Worm (Caenorhabditis elegans): ENCODE data around the gene cdf-2.
A peak's percentile ranks its signal among the peaks of the same experiment; 100 is the strongest.

Gene cdf-2

DNA sequence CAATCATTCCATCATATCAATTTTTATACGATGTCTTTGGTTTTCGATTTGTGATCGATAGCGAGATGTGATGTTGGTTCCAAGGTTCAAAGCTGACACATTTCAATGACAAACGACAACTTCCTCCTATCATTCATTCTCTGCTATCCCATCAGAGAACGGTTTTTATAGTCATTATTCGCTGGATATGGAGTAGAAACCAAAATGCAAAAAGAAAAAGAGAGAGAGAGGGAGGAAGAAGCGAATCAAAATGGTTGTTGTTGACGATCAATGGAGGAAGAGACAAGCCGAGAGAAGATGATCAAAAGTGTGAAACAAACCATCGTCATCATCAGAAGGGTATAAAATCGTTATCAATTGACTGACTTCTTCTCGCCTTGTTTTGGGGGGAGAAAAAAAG lies 41.3 kb downstream of the cdf-2 start, which contains the start of gene T24D3.2:
T24D3.2 (plus strand) TSS at position 304 of the 400 bp plus-strand sequence.
- no peak for TF ChIP-seq nhr-11 (tag; optimal IDR thresholded peaks at IDR 0.05)
- TF ChIP-seq nhr-77 (tag; optimal IDR thresholded peaks at IDR 0.05), result no peak
- peak; percentile 18 for TF ChIP-seq R02D3.7 (tag; optimal IDR thresholded peaks at IDR 0.05)
- TF ChIP-seq ceh-28 (tag; optimal IDR thresholded peaks at IDR 0.05), result peak; percentile 61
- TF ChIP-seq nhr-25 (tag; optimal IDR thresholded peaks at IDR 0.05), result peak; percentile 70
- TF ChIP-seq nhr-76 (tag; optimal IDR thresholded peaks at IDR 0.05), result peak; percentile 80
- peak; percentile 80 for TF ChIP-seq nhr-23 (tag; optimal IDR thresholded peaks at IDR 0.05)
- TF ChIP-seq unc-62 (GFP tag; optimal IDR thresholded peaks at IDR 0.05), result peak; percentile 20
- TF ChIP-seq ceh-16 (tag; optimal IDR thresholded peaks at IDR 0.05), result no peak
- TF ChIP-seq hmg-11 (tag; optimal IDR thresholded peaks at IDR 0.05), result no peak
- TF ChIP-seq sea-2 (GFP tag; optimal IDR thresholded peaks at IDR 0.05), result no peak
- no peak for TF ChIP-seq nfya-1 (tag; optimal IDR thresholded peaks at IDR 0.05; ENCODE audit: insufficient read depth)
- no peak for TF ChIP-seq skn-1 (tag; optimal IDR thresholded peaks at IDR 0.05)
- TF ChIP-seq egl-27 (tag; optimal IDR thresholded peaks at IDR 0.05), result peak; percentile 12
- peak; percentile 30 for TF ChIP-seq tbx-2 (tag; optimal IDR thresholded peaks at IDR 0.05)
- no peak for TF ChIP-seq egl-5 (tag; optimal IDR thresholded peaks at IDR 0.05)
- no peak for TF ChIP-seq lsy-12 (tag; optimal IDR thresholded peaks at IDR 0.05)
- TF ChIP-seq elt-3 (tag; optimal IDR thresholded peaks at IDR 0.05), result peak; percentile 42 to 88 (median 53)
- no peak for TF ChIP-seq fos-1 (tag; optimal IDR thresholded peaks at IDR 0.05)
- no peak for TF ChIP-seq pha-4 (tag; optimal IDR thresholded peaks at IDR 0.05)
- TF ChIP-seq nhr-43 (tag; optimal IDR thresholded peaks at IDR 0.05; ENCODE audit: poor library complexity, severe bottlenecking), result peak; percentile 91
- TF ChIP-seq zag-1 (tag; optimal IDR thresholded peaks at IDR 0.05), result no peak
- peak; percentile 13 for TF ChIP-seq mdl-1 (tag; optimal IDR thresholded peaks at IDR 0.05)
- TF ChIP-seq pqm-1 (tag; optimal IDR thresholded peaks at IDR 0.05), result no peak
- TF ChIP-seq nhr-12 (tag; optimal IDR thresholded peaks at IDR 0.05), result no peak

DNA sequence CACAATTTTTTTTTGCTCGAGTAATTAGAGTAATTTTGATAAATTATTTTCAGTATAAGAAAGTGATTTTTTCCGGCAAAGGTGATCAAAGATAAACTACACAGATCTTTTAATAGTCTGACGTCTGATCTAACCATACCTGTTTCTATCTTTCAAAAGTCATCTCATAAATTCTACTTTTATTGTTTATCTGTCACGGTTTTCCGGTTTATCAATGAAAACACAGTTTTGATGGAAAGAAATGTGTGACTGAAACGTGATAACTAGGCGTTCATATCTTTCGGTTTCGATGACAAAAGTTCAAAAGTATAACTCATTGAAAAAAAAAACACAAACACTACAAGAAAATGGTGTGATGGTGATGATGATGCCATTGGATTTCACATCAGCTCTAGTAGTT lies 44.1 kb downstream of the cdf-2 start:
- TF ChIP-seq ztf-11 (tag; optimal IDR thresholded peaks at IDR 0.05), result no peak
- TF ChIP-seq elt-3 (tag; optimal IDR thresholded peaks at IDR 0.05), result no peak
- no peak for TF ChIP-seq sea-2 (GFP tag; optimal IDR thresholded peaks at IDR 0.05)
- no peak for TF ChIP-seq ceh-16 (tag; optimal IDR thresholded peaks at IDR 0.05)
- no peak for TF ChIP-seq daf-12 (tag; optimal IDR thresholded peaks at IDR 0.05)
- TF ChIP-seq fkh-10 (GFP tag; optimal IDR thresholded peaks at IDR 0.05), result no peak
- TF ChIP-seq nhr-77 (tag; optimal IDR thresholded peaks at IDR 0.05), result no peak
- TF ChIP-seq pqm-1 (tag; optimal IDR thresholded peaks at IDR 0.05), result no peak
- no peak for TF ChIP-seq ceh-28 (tag; optimal IDR thresholded peaks at IDR 0.05)
- peak; percentile 17 for TF ChIP-seq unc-62 (GFP tag; optimal IDR thresholded peaks at IDR 0.05)
- no peak for TF ChIP-seq lsy-12 (tag; optimal IDR thresholded peaks at IDR 0.05)
- TF ChIP-seq nhr-25 (tag; optimal IDR thresholded peaks at IDR 0.05), result peak; percentile 19
- TF ChIP-seq ztf-4 (tag; optimal IDR thresholded peaks at IDR 0.05), result no peak
- no peak for TF ChIP-seq mdl-1 (tag; optimal IDR thresholded peaks at IDR 0.05)
- no peak for TF ChIP-seq mml-1 (tag; optimal IDR thresholded peaks at IDR 0.05)
- peak; percentile 68 for TF ChIP-seq nhr-23 (tag; optimal IDR thresholded peaks at IDR 0.05)
- TF ChIP-seq pha-4 (tag; optimal IDR thresholded peaks at IDR 0.05), result no peak
- TF ChIP-seq ceh-9 (tag; optimal IDR thresholded peaks at IDR 0.05), result no peak
- TF ChIP-seq ama-1 (optimal IDR thresholded peaks at IDR 0.05), result no peak
- TF ChIP-seq nhr-28 (tag; optimal IDR thresholded peaks at IDR 0.05), result no peak
- no peak for TF ChIP-seq ZK546.5 (tag; optimal IDR thresholded peaks at IDR 0.05)
- no peak for TF ChIP-seq R02D3.7 (tag; optimal IDR thresholded peaks at IDR 0.05)
- no peak for TF ChIP-seq lin-39 (tag; optimal IDR thresholded peaks at IDR 0.05)
- TF ChIP-seq nhr-43 (tag; optimal IDR thresholded peaks at IDR 0.05; ENCODE audit: poor library complexity, severe bottlenecking), result peak; percentile 34
- no peak for TF ChIP-seq tbx-2 (tag; optimal IDR thresholded peaks at IDR 0.05)

DNA sequence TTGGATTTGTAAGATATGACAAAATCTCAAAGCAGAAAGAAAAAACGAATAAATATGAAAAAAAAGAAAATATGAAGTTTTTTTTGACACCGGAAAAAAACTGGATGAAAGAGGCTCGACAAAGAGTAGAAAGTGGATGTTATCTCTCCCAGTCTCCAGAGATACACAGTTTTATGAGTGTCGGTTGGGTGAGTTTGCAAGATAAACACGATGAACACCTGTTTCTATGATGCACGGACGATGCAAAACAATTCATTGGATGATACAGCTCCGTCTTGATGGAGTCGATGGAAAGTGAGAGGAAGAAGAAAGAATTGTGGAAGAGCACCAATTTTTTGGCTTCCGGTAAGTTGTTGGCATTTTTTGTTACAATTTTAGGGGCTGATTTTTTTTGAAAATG lies 50.9 kb downstream of the cdf-2 start:
- TF ChIP-seq zag-1 (tag; optimal IDR thresholded peaks at IDR 0.05), result no peak
- peak; percentile 7 for TF ChIP-seq nfya-1 (tag; optimal IDR thresholded peaks at IDR 0.05; ENCODE audit: insufficient read depth)
- TF ChIP-seq lin-39 (tag; optimal IDR thresholded peaks at IDR 0.05), result peak; percentile 12
